Fruit fly (Drosophila melanogaster) whole organism, embryonic: ENCODE measurements around the gene ppk24.

Experiments
- Atf6 ChIP-seq: fragments of 200-800 bp; sonication (Bioruptor generic); IDR thresholded peaks from 2 replicates; pipeline ENCODE4 v1.3.6; 2022; ENCODE audit warnings: missing biosample characterization, missing genetic modification characterization
- CG10147 ChIP-seq: fragments of 200-800 bp; sonication (Bioruptor generic); optimal IDR thresholded peaks from 2 replicates; lab custom pipeline; 2019; ENCODE audit warnings: missing biosample characterization, mild to moderate bottlenecking, missing genetic modification characterization, moderate library complexity
- CG11398 ChIP-seq: fragments of 200-800 bp; sonication (Bioruptor generic); optimal IDR thresholded peaks from 2 replicates; lab custom pipeline; 2016; ENCODE audit warnings: missing biosample characterization, missing genetic modification characterization
- CG12104 ChIP-seq: fragments of 200-800 bp; sonication (Bioruptor generic); optimal IDR thresholded peaks from 3 replicates; lab custom pipeline; 2016; ENCODE audit warnings: missing biosample characterization, missing genetic modification characterization
- CG12659 ChIP-seq: fragments of 200-800 bp; sonication (Bioruptor generic); optimal IDR thresholded peaks from 3 replicates; lab custom pipeline; 2017; ENCODE audit warnings: mild to moderate bottlenecking, missing biosample characterization, missing genetic modification reagents, missing genetic modification characterization
- CG13287 ChIP-seq: fragments of 200-800 bp; sonication (Bioruptor generic); IDR thresholded peaks from 2 replicates; pipeline ENCODE4 v1.3.6; 2022; ENCODE audit warnings: missing biosample characterization, missing genetic modification characterization; ENCODE audit not compliant: partially characterized antibody
- CG13296 ChIP-seq: fragments of 200-800 bp; sonication (Bioruptor generic); optimal IDR thresholded peaks from 3 replicates; lab custom pipeline; 2018; ENCODE audit warnings: missing biosample characterization, mild to moderate bottlenecking, missing genetic modification characterization
- CG13775 ChIP-seq: fragments of 200-800 bp; sonication (Bioruptor generic); optimal IDR thresholded peaks from 3 replicates; lab custom pipeline; 2017; ENCODE audit warnings: missing biosample characterization, mild to moderate bottlenecking, missing genetic modification characterization
- CG13894 ChIP-seq: fragments of 200-800 bp; sonication (Bioruptor generic); optimal IDR thresholded peaks from 3 replicates; lab custom pipeline; 2018; ENCODE audit warnings: missing biosample characterization, mild to moderate bottlenecking, missing genetic modification characterization, moderate library complexity
- CG14667 ChIP-seq: fragments of 200-800 bp; sonication (Bioruptor generic); IDR thresholded peaks from 2 replicates; pipeline ENCODE4 v1.3.6; 2022; ENCODE audit warnings: missing biosample characterization, missing genetic modification characterization
- CG1647 ChIP-seq: fragments of 200-800 bp; sonication (Bioruptor generic); optimal IDR thresholded peaks from 3 replicates; lab custom pipeline; 2016; ENCODE audit warnings: missing biosample characterization, missing genetic modification characterization
- CG16779 ChIP-seq: fragments of 200-800 bp; sonication (Bioruptor generic); IDR thresholded peaks from 2 replicates; pipeline ENCODE4 v1.3.6; 2022; ENCODE audit warnings: missing biosample characterization, missing genetic modification characterization
- CG17912 ChIP-seq: fragments of 200-800 bp; sonication (Bioruptor generic); optimal IDR thresholded peaks from 2 replicates; lab custom pipeline; 2018; ENCODE audit warnings: missing biosample characterization, mild to moderate bottlenecking, missing genetic modification characterization
- CG18011 ChIP-seq: fragments of 200-800 bp; sonication (Bioruptor generic); optimal IDR thresholded peaks from 2 replicates; lab custom pipeline; 2017; ENCODE audit warnings: missing biosample characterization, missing genetic modification characterization, mild to moderate bottlenecking, moderate library complexity, missing genotype
- CG31388 ChIP-seq: fragments of 200-800 bp; sonication (Bioruptor generic); optimal IDR thresholded peaks from 2 replicates; lab custom pipeline; 2016; ENCODE audit warnings: missing biosample characterization, missing genetic modification characterization
- CG32772 ChIP-seq: fragments of 200-800 bp; sonication (Bioruptor generic); IDR thresholded peaks from 2 replicates; pipeline ENCODE4 v1.3.6; 2022; ENCODE audit warnings: missing biosample characterization, missing genetic modification characterization
- CG34376 ChIP-seq: fragments of 200-800 bp; sonication (Bioruptor generic); optimal IDR thresholded peaks from 2 replicates; lab custom pipeline; 2018; ENCODE audit warnings: missing biosample characterization, mild to moderate bottlenecking, missing genetic modification characterization
- CG4404 ChIP-seq: fragments of 200-800 bp; sonication (Bioruptor generic); IDR thresholded peaks from 2 replicates; pipeline ENCODE4 v1.3.6; 2022; ENCODE audit warnings: missing biosample characterization, missing genetic modification characterization
- CG4820 ChIP-seq: fragments of 200-800 bp; sonication (Bioruptor generic); optimal IDR thresholded peaks from 3 replicates; lab custom pipeline; 2016; ENCODE audit warnings: missing biosample characterization, missing genetic modification characterization
- CG6813 ChIP-seq: fragments of 200-800 bp; sonication (Bioruptor generic); optimal IDR thresholded peaks from 2 replicates; lab custom pipeline; 2017; ENCODE audit warnings: missing biosample characterization, missing genetic modification characterization, mild to moderate bottlenecking, moderate library complexity, missing genetic modification reagents
- CG7271 ChIP-seq: fragments of 200-800 bp; sonication (Bioruptor generic); optimal IDR thresholded peaks from 2 replicates; lab custom pipeline; 2018; ENCODE audit warnings: missing biosample characterization, mild to moderate bottlenecking, missing genetic modification characterization, moderate library complexity
- CG8359 ChIP-seq: fragments of 200-800 bp; sonication (Bioruptor generic); optimal IDR thresholded peaks from 2 replicates; lab custom pipeline; 2017; ENCODE audit warnings: missing biosample characterization, mild to moderate bottlenecking, missing genetic modification characterization, borderline replicate concordance
- CG8478 ChIP-seq: fragments of >200 bp; optimal IDR thresholded peaks from 2 replicates; lab custom pipeline; 2018
- CG9932 ChIP-seq: fragments of 200-800 bp; sonication (Bioruptor generic); IDR thresholded peaks from 2 replicates; pipeline ENCODE4 v1.3.6; 2022; ENCODE audit warnings: missing biosample characterization, missing genetic modification characterization
- Chrac-16 ChIP-seq: fragments of 200-800 bp; sonication (Bioruptor generic); optimal IDR thresholded peaks from 3 replicates; lab custom pipeline; 2016; ENCODE audit warnings: missing biosample characterization, missing genetic modification characterization
- Dad ChIP-seq: fragments of 200-800 bp; sonication (Bioruptor generic); optimal IDR thresholded peaks from 3 replicates; lab custom pipeline; 2016; ENCODE audit warnings: missing biosample characterization, missing genetic modification characterization
- Dbx ChIP-seq: fragments of 200-800 bp; sonication (Bioruptor generic); IDR thresholded peaks from 3 replicates; pipeline ENCODE4 v1.3.6; 2022; ENCODE audit warnings: missing biosample characterization, missing genetic modification characterization
- Doc3 ChIP-seq: fragments of 200-800 bp; sonication (Bioruptor generic); IDR thresholded peaks from 3 replicates; pipeline ENCODE4 v1.3.6; 2022; ENCODE audit warnings: missing biosample characterization, missing genetic modification characterization; ENCODE audit not compliant: partially characterized antibody
- ERR ChIP-seq: fragments of 200-800 bp; sonication (Bioruptor generic); optimal IDR thresholded peaks from 2 replicates; lab custom pipeline; 2016; ENCODE audit warnings: missing biosample characterization, missing genetic modification characterization
- Gug ChIP-seq: fragments of 200-800 bp; sonication (Bioruptor generic); IDR thresholded peaks from 4 replicates; pipeline ENCODE4 v1.3.6; 2022; ENCODE audit warnings: missing biosample characterization, missing genetic modification characterization
- HHEX ChIP-seq: fragments of 200-800 bp; sonication (Bioruptor generic); optimal IDR thresholded peaks from 3 replicates; lab custom pipeline; 2017; ENCODE audit warnings: missing biosample characterization, mild to moderate bottlenecking, missing genetic modification characterization, missing genetic modification reagents
- Hr39 ChIP-seq: fragments of >200 bp; optimal IDR thresholded peaks from 2 replicates; lab custom pipeline; 2017
- Jarid2 ChIP-seq: fragments of 200-800 bp; sonication (Bioruptor generic); optimal IDR thresholded peaks from 3 replicates; lab custom pipeline; 2017; ENCODE audit warnings: mild to moderate bottlenecking, missing biosample characterization, missing genetic modification reagents, missing genetic modification characterization
- Myb ChIP-seq: fragments of 200-800 bp; sonication (Bioruptor generic); optimal IDR thresholded peaks from 2 replicates; lab custom pipeline; 2016; ENCODE audit warnings: missing biosample characterization, missing genetic modification characterization
- Oli ChIP-seq: fragments of 200-800 bp; sonication (Bioruptor generic); optimal IDR thresholded peaks from 2 replicates; lab custom pipeline; 2018; ENCODE audit warnings: missing biosample characterization, mild to moderate bottlenecking, missing genetic modification characterization, moderate library complexity
- Pdp1 ChIP-seq, 2 experiments: fragments of 200-800 bp; sonication (Bioruptor generic); optimal IDR thresholded peaks; 3 replicates each; lab custom pipeline; 2016; ENCODE audit warnings: missing biosample characterization in 2 of 2, missing genetic modification characterization in 2 of 2, mild to moderate bottlenecking in 1 of 2, moderate library complexity in 1 of 2
- Sox100B ChIP-seq: fragments of 200-800 bp; sonication (Bioruptor generic); optimal IDR thresholded peaks from 3 replicates; lab custom pipeline; 2018; ENCODE audit warnings: missing biosample characterization, mild to moderate bottlenecking, missing genetic modification characterization
- aop ChIP-seq: fragments of 200-800 bp; sonication (Bioruptor generic); IDR thresholded peaks from 2 replicates; pipeline ENCODE4 v1.3.6; 2022; ENCODE audit warnings: missing biosample characterization, missing genetic modification characterization
- ara ChIP-seq: fragments of 200-800 bp; sonication (Bioruptor generic); IDR thresholded peaks from 2 replicates; pipeline ENCODE4 v1.3.6; 2022; ENCODE audit warnings: missing biosample characterization, missing genetic modification characterization
- br ChIP-seq: fragments of >200 bp; optimal IDR thresholded peaks from 2 replicates; lab custom pipeline; 2017
- chinmo ChIP-seq: fragments of 200-800 bp; sonication (Bioruptor generic); IDR thresholded peaks from 4 replicates; pipeline ENCODE4 v1.3.6; 2022; ENCODE audit warnings: missing biosample characterization, missing genetic modification characterization; ENCODE audit not compliant: partially characterized antibody
- ci ChIP-seq: fragments of 200-800 bp; sonication (Bioruptor generic); IDR thresholded peaks from 3 replicates; pipeline ENCODE4 v1.3.6; 2022; ENCODE audit warnings: missing biosample characterization, missing genetic modification characterization
- emc ChIP-seq: fragments of 200-800 bp; sonication (Bioruptor generic); optimal IDR thresholded peaks from 2 replicates; lab custom pipeline; 2016; ENCODE audit warnings: missing biosample characterization, missing genetic modification characterization
- fd64A ChIP-seq: fragments of 200-800 bp; sonication (Bioruptor generic); optimal IDR thresholded peaks from 3 replicates; lab custom pipeline; 2018; ENCODE audit warnings: missing biosample characterization, mild to moderate bottlenecking, missing genetic modification characterization
- fru ChIP-seq: fragments of >200 bp; optimal IDR thresholded peaks from 2 replicates; lab custom pipeline; 2017
- kni ChIP-seq: fragments of 200-800 bp; sonication (Bioruptor generic); optimal IDR thresholded peaks from 3 replicates; lab custom pipeline; 2017; ENCODE audit warnings: mild to moderate bottlenecking, missing biosample characterization, missing genetic modification reagents, missing genetic modification characterization
- odd ChIP-seq: fragments of 200-800 bp; sonication (Bioruptor generic); optimal IDR thresholded peaks from 2 replicates; lab custom pipeline; 2017; ENCODE audit warnings: missing biosample characterization, mild to moderate bottlenecking, missing genetic modification characterization
- run ChIP-seq: fragments of 200-800 bp; sonication (Bioruptor generic); optimal IDR thresholded peaks from 3 replicates; lab custom pipeline; 2018; ENCODE audit warnings: missing biosample characterization, mild to moderate bottlenecking, missing genetic modification characterization
- slbo ChIP-seq: fragments of 200-800 bp; sonication (Bioruptor generic); IDR thresholded peaks from 2 replicates; pipeline ENCODE4 v1.3.6; 2022; ENCODE audit warnings: missing biosample characterization, missing genetic modification characterization
- tgo ChIP-seq: fragments of 200-800 bp; sonication (Bioruptor generic); IDR thresholded peaks from 3 replicates; pipeline ENCODE4 v1.3.6; 2022; ENCODE audit warnings: missing biosample characterization, missing genetic modification characterization
- tin ChIP-seq: fragments of 200-800 bp; sonication (Bioruptor generic); optimal IDR thresholded peaks from 3 replicates; lab custom pipeline; 2016; ENCODE audit warnings: missing biosample characterization, missing genetic modification characterization
- tna ChIP-seq: fragments of 200-800 bp; sonication (Bioruptor generic); IDR thresholded peaks from 2 replicates; pipeline ENCODE4 v1.3.6; 2022; ENCODE audit warnings: missing biosample characterization, missing genetic modification characterization; ENCODE audit not compliant: partially characterized antibody
- zf30C ChIP-seq: fragments of 200-800 bp; sonication (Bioruptor generic); optimal IDR thresholded peaks from 3 replicates; lab custom pipeline; 2018; ENCODE audit warnings: missing biosample characterization, mild to moderate bottlenecking, missing genetic modification characterization

Gene ppk24

dm6 chr3R:31254808-31255207 is 10.7 kb upstream of the ppk24 start, which contains the start of the genes CG1750 and spn-F:
TSS of gene CG1750 (minus strand) at chr3R:31254900.
TSS of gene spn-F (plus strand) at chr3R:31255127.
- TF ChIP-seq Dad: no peak
- no peak for TF ChIP-seq kni
- no peak for TF ChIP-seq Atf6 (GFP tag; lab: Robert Waterston, UW)
- no peak for TF ChIP-seq CG10147 (GFP tag; lab: Kevin White, UChicago)
- TF ChIP-seq CG12104 (GFP tag; lab: Kevin White, UChicago): no peak
- no peak for TF ChIP-seq Gug (GFP tag; lab: Robert Waterston, UW)
- TF ChIP-seq CG16779 (GFP tag; lab: Robert Waterston, UW): no peak
- no peak for TF ChIP-seq Myb (GFP tag; lab: Kevin White, UChicago)
- TF ChIP-seq CG7271 (tag; lab: Kevin White, UChicago): no peak
- no peak for TF ChIP-seq CG13775
- no peak for TF ChIP-seq CG8359
- TF ChIP-seq CG18011 (GFP tag; lab: Kevin White, UChicago): no peak
- no peak for TF ChIP-seq ci (GFP tag; lab: Robert Waterston, UW)
- TF ChIP-seq Pdp1 (GFP tag; optimal IDR thresholded peaks at IDR 0.05; lab: Kevin White, UChicago): peak in 1 of 2 experiments; percentile 98
- TF ChIP-seq chinmo (GFP tag; lab: Robert Waterston, UW): 0 out of 4 replicates have a peak, but pooled peaks have one; percentile 60
- no peak for TF ChIP-seq CG9932 (GFP tag; lab: Robert Waterston, UW)
- TF ChIP-seq emc (GFP tag; lab: Kevin White, UChicago): no peak
- TF ChIP-seq Hr39: no peak
- no peak for TF ChIP-seq CG32772 (GFP tag; lab: Robert Waterston, UW)
- TF ChIP-seq CG4820: no peak
- no peak for TF ChIP-seq CG14667 (GFP tag; lab: Robert Waterston, UW)
- TF ChIP-seq Jarid2 (GFP tag; lab: Kevin White, UChicago): no peak
- TF ChIP-seq CG12659 (GFP tag; lab: Kevin White, UChicago): peak; percentile 30
- TF ChIP-seq CG4404 (GFP tag; lab: Robert Waterston, UW): no peak
- TF ChIP-seq run (tag; lab: Kevin White, UChicago): no peak
- no peak for TF ChIP-seq Dbx (GFP tag; lab: Robert Waterston, UW)
- no peak for TF ChIP-seq CG31388 (GFP tag; lab: Kevin White, UChicago)
- TF ChIP-seq HHEX (GFP tag; lab: Kevin White, UChicago): no peak
- no peak for TF ChIP-seq Chrac-16 (GFP tag; lab: Kevin White, UChicago)
- TF ChIP-seq CG6813 (GFP tag; lab: Kevin White, UChicago): no peak
- no peak for TF ChIP-seq fd64A
- no peak for TF ChIP-seq tin (GFP tag; lab: Kevin White, UChicago)
- TF ChIP-seq br (lab: Kevin White, UChicago): no peak
- no peak for TF ChIP-seq zf30C (GFP tag; lab: Kevin White, UChicago)
- TF ChIP-seq ara (GFP tag; lab: Robert Waterston, UW): no peak
- TF ChIP-seq Sox100B (GFP tag; lab: Kevin White, UChicago): no peak
- no peak for TF ChIP-seq CG11398 (GFP tag; lab: Kevin White, UChicago)
- no peak for TF ChIP-seq CG34376 (GFP tag; lab: Kevin White, UChicago)
- no peak for TF ChIP-seq ERR (GFP tag; lab: Kevin White, UChicago)
- no peak for TF ChIP-seq slbo (GFP tag; lab: Robert Waterston, UW)
- no peak for TF ChIP-seq fru (lab: Kevin White, UChicago)
- TF ChIP-seq CG13894: no peak
- no peak for TF ChIP-seq tna (GFP tag; lab: Robert Waterston, UW)
- no peak for TF ChIP-seq CG1647 (GFP tag; lab: Kevin White, UChicago)
- TF ChIP-seq aop (GFP tag; lab: Robert Waterston, UW): no peak
- TF ChIP-seq Oli (tag; lab: Kevin White, UChicago): no peak
- TF ChIP-seq Doc3 (GFP tag; lab: Robert Waterston, UW): peak; percentile 76
- TF ChIP-seq tgo (GFP tag; lab: Robert Waterston, UW): no peak
- no peak for TF ChIP-seq CG8478 (lab: Kevin White, UChicago)
- no peak for TF ChIP-seq odd (GFP tag; lab: Kevin White, UChicago)
- TF ChIP-seq CG13296 (GFP tag; lab: Kevin White, UChicago): no peak
- peak; percentile 82 for TF ChIP-seq CG13287
- no peak for TF ChIP-seq CG17912
